Worm (Caenorhabditis elegans): ENCODE results near the gene F11E6.8.

ce11 chrIV:17448319-17448718, 2.0 kb downstream of the F11E6.8 start:
- TF ChIP-seq unc-62 (GFP tag; optimal IDR thresholded peaks at IDR 0.05) (no peak), unc-39 (tag; optimal IDR thresholded peaks at IDR 0.05) (no peak), nhr-76 (tag; optimal IDR thresholded peaks at IDR 0.05) (no peak), zip-8 (tag; optimal IDR thresholded peaks at IDR 0.05) (no peak), snpc-4 (tag; optimal IDR thresholded peaks at IDR 0.05) (no peak), nhr-28 (tag; optimal IDR thresholded peaks at IDR 0.05) (no peak)

All from whole organism, mixed stage, embryonic.